Worm (Caenorhabditis elegans): ENCODE data around the gene Y61A9LA.7.
"Not testable (repeated sequence)": the region's sequence is repeated elsewhere in the genome, so short reads cannot be mapped to it uniquely, and the experiment has no call there.

Gene Y61A9LA.7

ce11 chrV:4569999-4570627, 10.5 kb upstream of the Y61A9LA.7 start, which contains the start of gene sut-2:
TSS of gene sut-2 (minus strand) at chrV:4570049.
- TF ChIP-seq ama-1 (optimal IDR thresholded peaks at IDR 0.05): peak; percentile 10
- no peak for TF ChIP-seq blmp-1 (tag; optimal IDR thresholded peaks at IDR 0.05; ENCODE audit: insufficient read depth)
- peak; percentile 13 for TF ChIP-seq gmeb-1 (tag; optimal IDR thresholded peaks at IDR 0.05)
- peak; percentile 4 for TF ChIP-seq nhr-129 (tag; optimal IDR thresholded peaks at IDR 0.05)
- peak; percentile 85 for TF ChIP-seq C34F6.9 (tag; optimal IDR thresholded peaks at IDR 0.05)
- TF ChIP-seq lsy-2 (tag; optimal IDR thresholded peaks at IDR 0.05): peak; percentile 27 to 61
- TF ChIP-seq unc-55 (GFP tag; optimal IDR thresholded peaks at IDR 0.05): peak; percentile 75
- no peak for TF ChIP-seq dmd-4 (tag; optimal IDR thresholded peaks at IDR 0.05)

- TF ChIP-seq unc-39 (tag; optimal IDR thresholded peaks at IDR 0.05): no peak
- TF ChIP-seq unc-62 (GFP tag; optimal IDR thresholded peaks at IDR 0.05): no peak
- TF ChIP-seq egl-27 (tag; optimal IDR thresholded peaks at IDR 0.05): no peak
- no peak for TF ChIP-seq sma-9 (GFP tag; optimal IDR thresholded peaks at IDR 0.05)
- TF ChIP-seq sma-9 (tag; optimal IDR thresholded peaks at IDR 0.05): no peak
- TF ChIP-seq mdl-1 (tag; optimal IDR thresholded peaks at IDR 0.05): no peak
- TF ChIP-seq gmeb-1 (tag; optimal IDR thresholded peaks at IDR 0.05): no peak
- no peak for TF ChIP-seq alr-1 (tag; optimal IDR thresholded peaks at IDR 0.05)
- no peak for TF ChIP-seq unc-55 (GFP tag; optimal IDR thresholded peaks at IDR 0.05)
- no peak for TF ChIP-seq fos-1 (tag; optimal IDR thresholded peaks at IDR 0.05)
Measured at ce11 chrV:4562493-4562892, 2.9 kb upstream of the Y61A9LA.7 start.

- TF ChIP-seq R02D3.7 (tag; optimal IDR thresholded peaks at IDR 0.05); unc-62 (GFP tag; optimal IDR thresholded peaks at IDR 0.05); gmeb-1 (tag; optimal IDR thresholded peaks at IDR 0.05): not testable (repeated sequence)
Measured at ce11 chrV:4560441-4560840, 840 bp upstream of the Y61A9LA.7 start, which contains the start of gene Y61A9LA.4. TSS of gene Y61A9LA.4 (plus strand) at chrV:4560741.

- not testable (repeated sequence) for TF ChIP-seq blmp-1 (tag; optimal IDR thresholded peaks at IDR 0.05; ENCODE audit: insufficient read depth); aly-2 (tag; optimal IDR thresholded peaks at IDR 0.05); unc-39 (tag; optimal IDR thresholded peaks at IDR 0.05)
Measured at ce11 chrV:4553572-4553971, 6.0 kb downstream of the Y61A9LA.7 start, which contains the start of gene Y61A9LA.12. TSS of gene Y61A9LA.12 (plus strand) at chrV:4553872.

ce11 chrV:4551911-4552310, 7.7 kb downstream of the Y61A9LA.7 start:
- no peak for TF ChIP-seq ztf-1 (GFP tag; conservative IDR thresholded peaks at IDR 0.05)
- TF ChIP-seq unc-55 (GFP tag; optimal IDR thresholded peaks at IDR 0.05): peak; percentile 17
- TF ChIP-seq gmeb-1 (tag; optimal IDR thresholded peaks at IDR 0.05): no peak
- no peak for TF ChIP-seq elt-3 (tag; optimal IDR thresholded peaks at IDR 0.05)

ce11 chrV:4550459-4550858, 9.1 kb downstream of the Y61A9LA.7 start:
- no peak for TF ChIP-seq nhr-10 (tag; optimal IDR thresholded peaks at IDR 0.05)
- no peak for TF ChIP-seq ama-1 (optimal IDR thresholded peaks at IDR 0.05)
- no peak for TF ChIP-seq ztf-11 (tag; optimal IDR thresholded peaks at IDR 0.05)
- TF ChIP-seq lin-13 (GFP tag; optimal IDR thresholded peaks at IDR 0.05): peak; percentile 1
- TF ChIP-seq F13H6.1 (tag; optimal IDR thresholded peaks at IDR 0.05): peak; percentile 53
- TF ChIP-seq unc-62 (GFP tag; optimal IDR thresholded peaks at IDR 0.05): no peak
- TF ChIP-seq mdl-1 (tag; optimal IDR thresholded peaks at IDR 0.05): no peak
- peak; percentile 35 for TF ChIP-seq nhr-21 (tag; optimal IDR thresholded peaks at IDR 0.05)
- peak; percentile 40 for TF ChIP-seq blmp-1 (tag; optimal IDR thresholded peaks at IDR 0.05; ENCODE audit: insufficient read depth)
- no peak for TF ChIP-seq nhr-237 (tag; optimal IDR thresholded peaks at IDR 0.05)
- peak; percentile 38 for TF ChIP-seq unc-55 (GFP tag; optimal IDR thresholded peaks at IDR 0.05)
- TF ChIP-seq sma-3 (GFP tag; optimal IDR thresholded peaks at IDR 0.05): peak; percentile 68
- TF ChIP-seq crh-2 (tag; optimal IDR thresholded peaks at IDR 0.05): peak; percentile 21
- no peak for TF ChIP-seq mbf-1 (tag; optimal IDR thresholded peaks at IDR 0.05)
- peak; percentile 54 for TF ChIP-seq fos-1 (tag; optimal IDR thresholded peaks at IDR 0.05)
- peak; percentile 8 for TF ChIP-seq gmeb-1 (tag; optimal IDR thresholded peaks at IDR 0.05)
- no peak for TF ChIP-seq nhr-23 (tag; optimal IDR thresholded peaks at IDR 0.05)
- TF ChIP-seq aly-2 (tag; optimal IDR thresholded peaks at IDR 0.05): no peak
- TF ChIP-seq ztf-1 (GFP tag; conservative IDR thresholded peaks at IDR 0.05): no peak
- TF ChIP-seq nhr-129 (tag; optimal IDR thresholded peaks at IDR 0.05): peak; percentile 67
- peak in 1 of 2 experiments; percentile 41 for TF ChIP-seq lsy-2 (tag; optimal IDR thresholded peaks at IDR 0.05)
- no peak for TF ChIP-seq ZK546.5 (tag; optimal IDR thresholded peaks at IDR 0.05)
- no peak for TF ChIP-seq unc-39 (tag; optimal IDR thresholded peaks at IDR 0.05)
- TF ChIP-seq sem-4 (tag; optimal IDR thresholded peaks at IDR 0.05): peak; percentile 40
- TF ChIP-seq Y55F3AM.14 (GFP tag; optimal IDR thresholded peaks at IDR 0.05): no peak
- no peak for TF ChIP-seq snpc-4 (tag; optimal IDR thresholded peaks at IDR 0.05)
- no peak for TF ChIP-seq mab-5 (tag; optimal IDR thresholded peaks at IDR 0.05)
- no peak for TF ChIP-seq zag-1 (tag; optimal IDR thresholded peaks at IDR 0.05)
- peak; percentile 69 for TF ChIP-seq nhr-25 (tag; optimal IDR thresholded peaks at IDR 0.05)
- TF ChIP-seq ceh-82 (tag; optimal IDR thresholded peaks at IDR 0.05): no peak
- no peak for TF ChIP-seq egl-27 (tag; optimal IDR thresholded peaks at IDR 0.05)
- no peak for TF ChIP-seq sma-9 (GFP tag; optimal IDR thresholded peaks at IDR 0.05)
- TF ChIP-seq sma-9 (tag; optimal IDR thresholded peaks at IDR 0.05): no peak
- no peak for TF ChIP-seq lin-39 (tag; optimal IDR thresholded peaks at IDR 0.05)
- TF ChIP-seq alr-1 (tag; optimal IDR thresholded peaks at IDR 0.05): no peak
